Fruit fly (Drosophila melanogaster): ENCODE measurements around the gene Drsl6.

- TF ChIP-seq Clk (GFP tag; optimal IDR thresholded peaks at IDR 0.05) (no peak), Mnt (GFP tag; optimal IDR thresholded peaks at IDR 0.05) (no peak), cic (GFP tag; optimal IDR thresholded peaks at IDR 0.05) (no peak), cnc (optimal IDR thresholded peaks at IDR 0.05) (no peak), kay (GFP tag; ENCODE audit: borderline replicate concordance) (no peak), CG7101 (tag; optimal IDR thresholded peaks at IDR 0.05) (no peak), ovo (GFP tag; optimal IDR thresholded peaks at IDR 0.05) (no peak), CG11617 (GFP tag; optimal IDR thresholded peaks at IDR 0.05) (no peak), Crg-1 (GFP tag; optimal IDR thresholded peaks at IDR 0.05) (no peak), tj (GFP tag; optimal IDR thresholded peaks at IDR 0.05) (no peak), pad (GFP tag; optimal IDR thresholded peaks at IDR 0.05) (no peak)
Observed at dm6 chr3L:3352516-3352915, 16.3 kb upstream of the Drsl6 start.

Data from whole organism, adult.